Fruit fly (Drosophila melanogaster) whole organism, wandering third instar larva: ENCODE measurements around the gene Myo28B1.

Experiments used
- CrebA ChIP-seq: fragments of 200-800 bp; sonication (Bioruptor generic); optimal IDR thresholded peaks from 2 replicates; lab custom pipeline; 2016; ENCODE audit warnings: missing biosample characterization, mild to moderate bottlenecking, missing genetic modification characterization, borderline replicate concordance
- Dfd ChIP-seq: fragments of >200 bp; optimal IDR thresholded peaks from 2 replicates; lab custom pipeline; 2017; ENCODE audit warnings: missing biosample characterization, missing genetic modification characterization
- Dif ChIP-seq: fragments of 200-275, 200-300 bp; sonication (Bioruptor generic); optimal IDR thresholded peaks from 2 replicates; lab custom pipeline; 2018; ENCODE audit warnings: missing biosample characterization, missing genetic modification characterization; ENCODE audit not compliant: partially characterized antibody
- GATAd ChIP-seq: sonication (Bioruptor generic); optimal IDR thresholded peaks from 2 replicates; lab custom pipeline; 2016; ENCODE audit warnings: missing biosample characterization, missing genetic modification characterization
- Hnf4 ChIP-seq: fragments of 200-800 bp; sonication (Bioruptor generic); optimal IDR thresholded peaks from 2 replicates; lab custom pipeline; 2016; ENCODE audit warnings: missing biosample characterization, mild to moderate bottlenecking, missing genetic modification characterization
- Hr78 ChIP-seq: fragments of >200 bp; optimal IDR thresholded peaks from 2 replicates; lab custom pipeline; 2017; ENCODE audit warnings: missing biosample characterization, missing genetic modification characterization
- Hr83 ChIP-seq: fragments of 200-300 bp; sonication (Bioruptor generic); optimal IDR thresholded peaks from 2 replicates; lab custom pipeline; 2016; ENCODE audit warnings: missing biosample characterization, mild to moderate bottlenecking, missing genetic modification characterization, moderate library complexity; ENCODE audit not compliant: poor library complexity, severe bottlenecking
- Jra ChIP-seq: sonication (Bioruptor generic); optimal IDR thresholded peaks from 2 replicates; lab custom pipeline; 2016; ENCODE audit warnings: missing biosample characterization, missing genetic modification characterization
- Mio ChIP-seq: sonication (Bioruptor generic); optimal IDR thresholded peaks from 2 replicates; lab custom pipeline; 2016; ENCODE audit warnings: missing biosample characterization, missing genetic modification characterization
- Myc ChIP-seq: fragments of >200 bp; optimal IDR thresholded peaks from 2 replicates; lab custom pipeline; 2017
- N ChIP-seq: fragments of >200 bp; optimal IDR thresholded peaks from 2 replicates; lab custom pipeline; 2018; ENCODE audit warnings: missing biosample characterization, missing external identifiers, missing genetic modification characterization
- OdsH ChIP-seq: fragments of 200-800 bp; sonication (Bioruptor generic); optimal IDR thresholded peaks from 2 replicates; lab custom pipeline; 2016; ENCODE audit warnings: missing biosample characterization, mild to moderate bottlenecking, missing genetic modification characterization
- Rel ChIP-seq, 2 experiments: fragments of 200-800 bp; sonication (Bioruptor generic) in 1 of 2; optimal IDR thresholded peaks; 2 replicates in 1 of 2; 3 replicates in 1 of 2; lab custom pipeline; 2016 to 2019; ENCODE audit warnings: mild to moderate bottlenecking in 2 of 2, missing biosample characterization in 2 of 2, missing genetic modification characterization in 2 of 2, moderate library complexity in 1 of 2
- Sp1 ChIP-seq: fragments of 200-800 bp; sonication (Bioruptor generic); optimal IDR thresholded peaks from 3 replicates; lab custom pipeline; 2019; ENCODE audit warnings: missing biosample characterization, mild to moderate bottlenecking, missing genetic modification characterization, moderate library complexity
- br ChIP-seq: fragments of 200-800 bp; sonication (Bioruptor generic); optimal IDR thresholded peaks from 2 replicates; lab custom pipeline; 2016; ENCODE audit warnings: missing biosample characterization, missing genetic modification characterization
- brk ChIP-seq: fragments of 200-800 bp; sonication (Bioruptor generic); optimal IDR thresholded peaks from 2 replicates; lab custom pipeline; 2016; ENCODE audit warnings: missing biosample characterization, mild to moderate bottlenecking, missing genetic modification characterization
- dl ChIP-seq, 2 experiments: fragments of 175-275, 200-275 bp in 1 of 2; fragments of 200-275 bp in 1 of 2; sonication (Bioruptor generic); optimal IDR thresholded peaks; lab custom pipeline; 2018; ENCODE audit warnings: mild to moderate bottlenecking in 2 of 2, missing biosample characterization in 2 of 2, missing genetic modification characterization in 2 of 2, moderate library complexity in 2 of 2; ENCODE audit not compliant: partially characterized antibody in 2 of 2, insufficient read depth in 1 of 2
- dsf ChIP-seq: sonication (Bioruptor generic); optimal IDR thresholded peaks from 2 replicates; lab custom pipeline; 2016; ENCODE audit warnings: missing biosample characterization, missing genetic modification characterization, borderline replicate concordance
- ey ChIP-seq: fragments of 200-800 bp; sonication (Bioruptor generic); optimal IDR thresholded peaks from 2 replicates; lab custom pipeline; 2016; ENCODE audit warnings: missing biosample characterization, missing genetic modification characterization
- foxo ChIP-seq, 2 experiments: fragments of 200-800 bp; sonication (Bioruptor generic); optimal IDR thresholded peaks; 2 replicates in 1 of 2; 3 replicates in 1 of 2; lab custom pipeline; 2016 to 2017; ENCODE audit warnings: missing biosample characterization in 2 of 2, missing genetic modification characterization in 2 of 2
- fru ChIP-seq: fragments of 200-800 bp; sonication (Bioruptor generic); optimal IDR thresholded peaks from 3 replicates; lab custom pipeline; 2016; ENCODE audit warnings: missing biosample characterization, mild to moderate bottlenecking, missing genetic modification characterization
- h ChIP-seq: fragments of 200-800 bp; sonication (Bioruptor generic); optimal IDR thresholded peaks from 3 replicates; lab custom pipeline; 2016; ENCODE audit warnings: missing biosample characterization, mild to moderate bottlenecking, missing genetic modification characterization
- jim ChIP-seq: fragments of 175-275, 200-325 bp; sonication (Bioruptor generic); optimal IDR thresholded peaks from 2 replicates; lab custom pipeline; 2016; ENCODE audit warnings: missing biosample characterization, mild to moderate bottlenecking, missing genetic modification characterization
- lola ChIP-seq: fragments of >200 bp; optimal IDR thresholded peaks from 2 replicates; lab custom pipeline; 2017; ENCODE audit warnings: missing biosample characterization, missing genetic modification characterization
- pan ChIP-seq: fragments of >200 bp; optimal IDR thresholded peaks from 2 replicates; lab custom pipeline; 2017
- psq ChIP-seq: fragments of 200-800 bp; sonication (Bioruptor generic); optimal IDR thresholded peaks from 3 replicates; lab custom pipeline; 2017; ENCODE audit warnings: missing biosample characterization, mild to moderate bottlenecking, missing genetic modification characterization, moderate library complexity
- rgr ChIP-seq: fragments of 200-800 bp; sonication (Bioruptor generic); optimal IDR thresholded peaks from 3 replicates; lab custom pipeline; 2016; ENCODE audit warnings: missing biosample characterization, mild to moderate bottlenecking, missing genetic modification characterization
- sage ChIP-seq: fragments of 200-800 bp; sonication (Bioruptor generic); optimal IDR thresholded peaks from 2 replicates; lab custom pipeline; 2016; ENCODE audit warnings: missing biosample characterization, mild to moderate bottlenecking, missing genetic modification characterization
- sv ChIP-seq: fragments of 200-800 bp; sonication (Bioruptor generic); optimal IDR thresholded peaks from 3 replicates; lab custom pipeline; 2016; ENCODE audit warnings: missing biosample characterization, missing genetic modification characterization
- tai ChIP-seq: sonication (Bioruptor generic); optimal IDR thresholded peaks from 2 replicates; lab custom pipeline; 2016; ENCODE audit warnings: missing biosample characterization, missing genetic modification characterization
- woc ChIP-seq: sonication (Bioruptor generic); optimal IDR thresholded peaks from 2 replicates; lab custom pipeline; 2016; ENCODE audit warnings: missing biosample characterization, mild to moderate bottlenecking, missing genetic modification characterization

Gene Myo28B1

DNA sequence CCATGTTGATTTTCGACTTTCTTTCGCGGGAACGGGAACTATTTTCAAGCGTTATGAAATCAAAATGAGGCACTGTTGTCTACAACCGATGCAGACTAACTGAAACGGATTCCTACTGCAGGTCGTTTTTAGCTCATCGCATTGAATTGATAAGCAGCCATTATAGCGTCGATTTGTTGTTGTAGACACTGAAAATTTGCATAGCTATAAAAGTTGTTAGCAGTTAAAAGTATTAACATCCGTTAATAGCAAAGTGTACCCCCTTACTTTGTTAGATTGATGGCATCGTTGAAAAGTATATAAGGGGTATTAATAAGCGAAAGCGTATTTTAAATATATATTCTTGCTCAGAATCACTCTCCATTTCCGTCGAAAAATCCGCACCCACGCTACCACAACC is 53.5 kb downstream of the Myo28B1 start, which contains the start of gene CG13793:
TSS of gene CG13793 (minus strand) at position 101 of the 400 bp plus-strand sequence.
- no peak for TF ChIP-seq Jra (GFP tag; lab: Kevin White, UChicago)
- no peak for TF ChIP-seq jim (GFP tag; lab: Kevin White, UChicago)

dm6 chr2L:7722102-7722501 is 56.3 kb downstream of the Myo28B1 start:
- TF ChIP-seq Mio (GFP tag; lab: Kevin White, UChicago) (no peak), Dfd (GFP tag; lab: Kevin White, UChicago) (peak; percentile 69)

- TF ChIP-seq Hr83 (GFP tag; lab: Kevin White, UChicago) (no peak), woc (GFP tag; lab: Kevin White, UChicago) (no peak), rgr (no peak), Hnf4 (GFP tag; lab: Kevin White, UChicago) (no peak), tai (GFP tag; lab: Kevin White, UChicago) (no peak), Mio (GFP tag; lab: Kevin White, UChicago) (no peak), sv (GFP tag; lab: Kevin White, UChicago) (no peak), foxo (GFP tag; optimal IDR thresholded peaks at IDR 0.05; lab: Kevin White, UChicago) (no peak), N (GFP tag; lab: Kevin White, UChicago) (no peak), h (GFP tag; lab: Kevin White, UChicago) (no peak), sage (GFP tag; lab: Kevin White, UChicago) (no peak), Myc (lab: Kevin White, UChicago) (no peak)
Measured at dm6 chr2L:7722723-7723122, 56.9 kb downstream of the Myo28B1 start, which contains the start of gene CG13794. CG13794 (minus strand) TSS chr2L:7722823.

DNA sequence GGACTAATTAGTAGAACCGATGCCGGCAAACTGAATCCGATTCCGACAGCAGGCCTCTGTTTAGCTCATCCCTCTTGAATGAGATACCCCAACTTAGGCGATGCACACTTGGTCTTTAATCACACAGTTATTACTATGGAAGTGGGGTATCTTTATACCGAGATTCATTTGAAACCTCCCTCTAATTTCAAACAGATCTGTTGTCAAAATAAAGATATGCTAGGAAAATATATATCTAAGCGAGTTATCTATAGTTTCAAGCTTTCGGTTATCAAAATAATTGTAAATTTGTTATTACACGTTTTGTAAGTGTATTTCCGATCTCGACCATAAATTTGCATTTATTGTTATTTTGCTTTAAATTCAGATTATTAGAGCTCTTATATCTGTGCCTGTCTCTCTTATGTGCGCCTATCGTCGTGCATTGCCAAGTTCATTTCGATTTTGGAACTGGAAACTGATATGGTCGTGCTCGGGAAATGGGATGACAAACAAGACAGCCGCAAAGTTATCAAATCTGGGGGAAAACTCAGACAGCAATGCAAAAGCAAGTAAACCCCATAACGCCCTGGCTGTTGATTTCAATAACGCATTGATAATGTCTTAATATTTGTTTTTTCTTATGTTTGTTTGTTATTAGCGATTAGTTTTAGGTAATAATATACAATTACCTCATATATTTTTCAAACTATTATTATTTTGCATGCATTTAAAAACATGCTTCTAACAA is 60.6 kb downstream of the Myo28B1 start, which contains the start of gene CG13795:
TSS of gene CG13795 (minus strand) at position 31 of the 730 bp plus-strand sequence.
- TF ChIP-seq sage (GFP tag; lab: Kevin White, UChicago) (no peak), fru (peak; percentile 43), Sp1 (GFP tag; lab: Kevin White, UChicago) (no peak), dsf (no peak), sv (GFP tag; lab: Kevin White, UChicago) (no peak), Jra (GFP tag; lab: Kevin White, UChicago) (no peak), CrebA (GFP tag; lab: Kevin White, UChicago) (no peak), dl (GFP tag; optimal IDR thresholded peaks at IDR 0.05; lab: Kevin White, UChicago; ENCODE audit: insufficient read depth in 1 of 2, partially characterized antibody in 2 of 2) (no peak), ey (GFP tag; lab: Kevin White, UChicago) (peak; percentile 24), brk (GFP tag; lab: Kevin White, UChicago) (no peak), N (GFP tag; lab: Kevin White, UChicago) (no peak), br (GFP tag; lab: Kevin White, UChicago) (peak; percentile 28), woc (GFP tag; lab: Kevin White, UChicago) (no peak), h (GFP tag; lab: Kevin White, UChicago) (peak; percentile 28), OdsH (GFP tag; lab: Kevin White, UChicago) (no peak), GATAd (GFP tag; lab: Kevin White, UChicago) (no peak), Dif (GFP tag; lab: Kevin White, UChicago) (no peak), rgr (peak; percentile 48), lola (GFP tag; lab: Kevin White, UChicago) (no peak), foxo (GFP tag; optimal IDR thresholded peaks at IDR 0.05; lab: Kevin White, UChicago) (no peak), Hr83 (GFP tag; lab: Kevin White, UChicago) (no peak), Rel (GFP tag; optimal IDR thresholded peaks at IDR 0.05; lab: Kevin White, UChicago) (no peak), Rel (tag; optimal IDR thresholded peaks at IDR 0.05; lab: Kevin White, UChicago) (peak; percentile 95), Dfd (GFP tag; lab: Kevin White, UChicago) (no peak), pan (lab: Kevin White, UChicago) (no peak), Hr78 (GFP tag; lab: Kevin White, UChicago) (no peak), psq (GFP tag; lab: Kevin White, UChicago) (no peak)
